Worm (Caenorhabditis elegans): ENCODE data around the gene best-15.
A peak's percentile ranks its signal among the peaks of the same experiment; 100 is the strongest.

Gene best-15

DNA sequence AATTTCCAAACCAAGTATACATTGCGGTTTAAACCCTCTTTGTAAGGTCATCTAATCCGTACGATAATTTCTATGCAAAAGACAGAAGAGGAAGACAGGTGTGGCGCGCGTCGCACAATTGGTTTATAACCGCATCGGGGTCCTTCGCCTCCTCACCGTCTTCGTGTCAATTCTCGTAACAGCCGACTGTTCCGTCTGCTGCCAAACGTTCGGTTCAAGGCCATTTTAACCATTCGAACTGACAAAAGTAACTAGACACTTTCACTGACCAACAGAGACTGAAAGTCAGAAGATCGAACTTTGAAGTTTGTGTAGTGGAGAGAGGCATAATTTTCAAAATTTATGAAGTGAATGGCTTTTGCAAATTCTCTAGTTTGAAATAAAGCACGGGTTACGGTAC, 16.1 kb downstream of the best-15 start:
- TF ChIP-seq lin-13 (GFP tag; optimal IDR thresholded peaks at IDR 0.05) (no peak), lin-14 (GFP tag; optimal IDR thresholded peaks at IDR 0.05) (peak; percentile 19), blmp-1 (tag; optimal IDR thresholded peaks at IDR 0.05) (peak; percentile 63), ceh-90 (tag; optimal IDR thresholded peaks at IDR 0.05) (no peak), mep-1 (tag; optimal IDR thresholded peaks at IDR 0.05) (peak; percentile 24), mdl-1 (tag; optimal IDR thresholded peaks at IDR 0.05) (no peak), pag-3 (tag; optimal IDR thresholded peaks at IDR 0.05; ENCODE audit: borderline replicate concordance, insufficient read depth) (no peak), aha-1 (tag; optimal IDR thresholded peaks at IDR 0.05) (no peak)

DNA sequence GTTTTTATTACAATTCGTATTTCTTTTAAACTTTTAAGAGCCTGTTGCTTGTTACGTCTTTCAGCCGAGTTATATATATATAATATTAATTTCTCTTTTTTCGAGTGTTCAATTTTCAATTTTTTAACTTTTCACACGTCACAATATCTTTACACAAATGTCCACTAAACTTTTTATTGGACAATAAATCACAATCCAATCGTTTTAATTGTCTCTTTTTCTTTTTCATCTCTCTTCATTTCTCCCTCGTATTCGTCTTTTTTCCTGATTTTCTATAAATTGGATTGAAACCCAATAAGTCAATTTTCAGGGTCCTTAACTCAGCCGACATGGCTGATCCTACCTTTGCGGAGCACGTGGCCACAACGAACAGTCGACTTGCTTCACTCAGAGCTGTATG, 19.9 kb downstream of the best-15 start, which contains the start of gene miz-1:
Gene miz-1 (plus strand): TSS at position 301 of the 400 bp plus-strand sequence.
- TF ChIP-seq sox-4 (tag; optimal IDR thresholded peaks at IDR 0.05): no peak
- TF ChIP-seq lin-35 (GFP tag; optimal IDR thresholded peaks at IDR 0.05): no peak
- TF ChIP-seq grh-1 (GFP tag; IDR thresholded peaks at IDR 0.05): no peak
- TF ChIP-seq nhr-47 (tag; optimal IDR thresholded peaks at IDR 0.05): no peak
- TF ChIP-seq dsc-1 (tag; optimal IDR thresholded peaks at IDR 0.05): peak; percentile 29

DNA sequence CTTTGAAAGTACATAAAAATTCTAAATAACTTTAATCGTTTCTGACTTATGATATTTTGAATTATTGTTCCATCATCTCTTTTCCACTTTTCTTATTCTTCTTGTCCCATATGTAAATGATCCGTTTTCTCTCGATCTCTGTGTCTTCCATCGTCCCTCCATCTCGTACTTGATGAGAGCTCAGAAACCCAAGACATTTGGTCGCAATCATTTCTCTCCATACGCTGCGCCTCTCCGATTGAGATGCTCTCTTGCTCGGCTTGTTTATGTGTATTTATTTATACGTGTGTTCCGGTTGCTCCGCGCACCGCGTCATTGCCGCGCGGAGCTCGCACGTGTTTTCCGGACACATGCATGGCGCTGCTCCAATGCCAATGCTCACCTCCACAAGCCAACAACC, 20.7 kb downstream of the best-15 start:
- no peak for TF ChIP-seq C34B4.2 (tag; optimal IDR thresholded peaks at IDR 0.05)
- TF ChIP-seq unc-86 (tag; optimal IDR thresholded peaks at IDR 0.05): no peak
- TF ChIP-seq ets-5 (GFP tag; IDR thresholded peaks at IDR 0.05): no peak
- peak; percentile 76 for TF ChIP-seq dsc-1 (tag; optimal IDR thresholded peaks at IDR 0.05)
- no peak for TF ChIP-seq vab-15 (tag; optimal IDR thresholded peaks at IDR 0.05)
- TF ChIP-seq egl-13 (tag; optimal IDR thresholded peaks at IDR 0.05): no peak
- TF ChIP-seq sox-4 (tag; optimal IDR thresholded peaks at IDR 0.05): no peak
- no peak for TF ChIP-seq hlh-4 (tag; optimal IDR thresholded peaks at IDR 0.05)

DNA sequence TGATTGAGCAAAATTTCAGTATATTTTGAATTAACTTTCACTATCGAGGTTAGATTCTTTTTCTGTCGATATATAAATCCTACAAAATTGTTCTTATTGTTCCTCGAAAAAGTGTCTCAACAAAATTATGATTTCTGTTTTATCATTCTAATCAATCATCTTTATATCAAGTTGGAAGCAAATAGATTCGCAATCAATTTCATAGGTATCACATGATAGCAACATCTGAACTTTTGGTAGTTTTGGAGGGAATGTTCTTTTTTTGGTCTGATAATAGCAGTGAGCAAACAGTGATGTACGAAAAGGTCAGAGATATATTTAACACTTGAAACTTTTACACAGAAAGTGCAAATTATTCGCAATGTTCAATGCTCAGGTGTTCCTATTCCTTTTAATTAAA, 21.2 kb downstream of the best-15 start:
- TF ChIP-seq elt-2 (tag; optimal IDR thresholded peaks at IDR 0.05): peak; percentile 75
- TF ChIP-seq lin-14 (GFP tag; optimal IDR thresholded peaks at IDR 0.05): peak; percentile 12
- no peak for TF ChIP-seq aha-1 (tag; optimal IDR thresholded peaks at IDR 0.05)
- TF ChIP-seq snpc-4 (tag; optimal IDR thresholded peaks at IDR 0.05): no peak
- TF ChIP-seq F16B12.6 (tag; optimal IDR thresholded peaks at IDR 0.05): no peak
- peak in 1 of 2 experiments; percentile 36 for TF ChIP-seq lin-35 (GFP tag; optimal IDR thresholded peaks at IDR 0.05)
- peak; percentile 6 for TF ChIP-seq blmp-1 (tag; optimal IDR thresholded peaks at IDR 0.05)
- TF ChIP-seq irx-1 (tag; optimal IDR thresholded peaks at IDR 0.05): no peak
- no peak for TF ChIP-seq lin-15B (tag; optimal IDR thresholded peaks at IDR 0.05)
- TF ChIP-seq elt-3 (tag; optimal IDR thresholded peaks at IDR 0.05): peak in 1 of 6 experiments; percentile 15
- peak; percentile 1 for TF ChIP-seq nhr-90 (tag; optimal IDR thresholded peaks at IDR 0.05; ENCODE audit: poor library complexity)

DNA sequence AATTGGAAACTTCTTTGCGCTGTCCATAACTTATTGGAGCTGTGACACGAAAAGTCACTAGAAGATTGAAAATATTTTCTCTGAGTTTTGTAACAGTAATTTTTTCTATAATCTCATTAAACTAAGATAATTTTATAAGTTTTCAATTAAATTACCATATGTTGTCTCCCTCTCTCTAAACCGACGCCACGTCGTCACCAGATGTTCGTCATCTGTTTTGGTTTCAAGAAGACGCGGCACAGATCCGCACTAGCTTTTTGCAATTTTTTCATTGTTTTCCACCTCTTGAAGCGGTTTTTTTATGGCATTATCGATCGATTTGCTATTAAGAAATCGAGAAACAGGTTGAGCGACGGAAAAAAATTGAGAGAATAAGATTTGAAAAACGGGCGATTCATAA, 28.1 kb downstream of the best-15 start:
- TF ChIP-seq vab-15 (tag; optimal IDR thresholded peaks at IDR 0.05) (no peak), fkh-4 (tag; optimal IDR thresholded peaks at IDR 0.05; ENCODE audit: borderline replicate concordance) (peak; percentile 73), aha-1 (tag; optimal IDR thresholded peaks at IDR 0.05) (no peak), sptf-1 (tag; optimal IDR thresholded peaks at IDR 0.05) (no peak), dsc-1 (tag; optimal IDR thresholded peaks at IDR 0.05) (peak; percentile 84), lir-3 (tag; optimal IDR thresholded peaks at IDR 0.05; ENCODE audit: poor library complexity) (no peak), nhr-28 (tag; optimal IDR thresholded peaks at IDR 0.05) (no peak), fkh-8 (tag; optimal IDR thresholded peaks at IDR 0.05) (no peak), irx-1 (tag; optimal IDR thresholded peaks at IDR 0.05) (no peak), Y116A8C.19 (tag; optimal IDR thresholded peaks at IDR 0.05; ENCODE audit: borderline replicate concordance) (no peak)

DNA sequence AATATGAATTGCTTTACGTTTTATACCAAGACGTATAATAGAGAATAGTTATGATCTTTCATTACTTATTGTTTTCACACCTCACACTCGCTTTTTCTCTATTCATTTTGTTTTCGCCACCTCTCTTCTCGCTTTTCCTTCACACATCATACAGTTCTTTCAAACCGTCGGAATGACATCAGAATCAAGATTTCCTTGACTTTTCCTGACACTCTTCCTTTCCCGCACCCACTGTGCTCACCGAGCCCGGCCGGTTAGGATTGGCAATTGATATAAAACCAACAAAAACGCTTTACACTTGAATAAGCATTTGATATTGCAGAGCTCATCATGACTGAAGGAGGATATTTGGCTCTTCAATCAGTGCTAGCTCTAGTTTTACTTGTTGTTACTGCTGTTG, 32.7 kb downstream of the best-15 start, which contains the start of gene zipt-2.1:
Gene zipt-2.1 (plus strand): TSS at position 301 of the 400 bp plus-strand sequence.
- no peak for TF ChIP-seq ceh-82 (tag; optimal IDR thresholded peaks at IDR 0.05)
- no peak for TF ChIP-seq lin-15B (tag; optimal IDR thresholded peaks at IDR 0.05)

Data from whole organism, L1 larva.